Worm (Caenorhabditis elegans): Measurements from ENCODE around the gene C47E12.13.
A peak's percentile ranks its signal among the peaks of the same experiment; 100 is the strongest.

DNA sequence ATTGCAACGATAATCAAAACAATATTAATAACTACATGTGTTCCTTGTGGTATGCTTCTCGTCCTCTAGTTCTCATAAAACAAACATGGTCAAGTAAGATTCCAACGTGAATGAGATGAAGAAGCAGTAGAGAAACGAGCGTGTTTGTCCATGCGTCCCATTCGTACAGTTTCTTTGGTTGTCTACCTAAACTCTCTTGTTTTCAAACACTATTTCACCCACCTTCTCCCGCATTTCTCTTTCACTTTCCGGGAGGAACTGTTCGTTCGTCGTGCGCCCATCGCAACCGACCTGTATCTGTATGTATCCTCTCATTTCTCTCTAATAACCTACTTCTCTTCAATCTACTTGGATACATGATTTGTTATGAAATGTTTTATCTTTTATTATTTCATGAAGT, 1.1 kb upstream of the C47E12.13 start:
- TF ChIP-seq unc-39 (tag; optimal IDR thresholded peaks at IDR 0.05) (no peak), ztf-4 (tag; optimal IDR thresholded peaks at IDR 0.05) (no peak), nhr-237 (tag; optimal IDR thresholded peaks at IDR 0.05) (no peak), unc-62 (GFP tag; optimal IDR thresholded peaks at IDR 0.05) (no peak), nhr-21 (tag; optimal IDR thresholded peaks at IDR 0.05) (peak; percentile 64), nhr-11 (tag; optimal IDR thresholded peaks at IDR 0.05) (no peak), egl-27 (tag; optimal IDR thresholded peaks at IDR 0.05) (no peak), blmp-1 (tag; optimal IDR thresholded peaks at IDR 0.05; ENCODE audit: insufficient read depth) (peak; percentile 93), lin-11 (tag; optimal IDR thresholded peaks at IDR 0.05) (no peak), F13H6.1 (tag; optimal IDR thresholded peaks at IDR 0.05) (peak; percentile 43), Y55F3AM.14 (GFP tag; optimal IDR thresholded peaks at IDR 0.05) (no peak), fos-1 (tag; optimal IDR thresholded peaks at IDR 0.05) (peak; percentile 46)

All from whole organism, L2 larva.